Worm (Caenorhabditis elegans): ENCODE results near the gene F58G1.3.

- TF ChIP-seq snpc-4 (tag; optimal IDR thresholded peaks at IDR 0.05): no peak
- TF ChIP-seq pha-4 (tag; optimal IDR thresholded peaks at IDR 0.05): no peak
- TF ChIP-seq cnd-1 (tag; optimal IDR thresholded peaks at IDR 0.05): no peak
- TF ChIP-seq lsy-2 (tag; optimal IDR thresholded peaks at IDR 0.05): no peak
- TF ChIP-seq elt-3 (tag; optimal IDR thresholded peaks at IDR 0.05): no peak
- TF ChIP-seq lin-13 (tag; optimal IDR thresholded peaks at IDR 0.05): no peak
- no peak for TF ChIP-seq ces-1 (GFP tag; optimal IDR thresholded peaks at IDR 0.05)
- TF ChIP-seq ceh-39 (tag; optimal IDR thresholded peaks at IDR 0.05): no peak
- TF ChIP-seq nhr-28 (tag; optimal IDR thresholded peaks at IDR 0.05): no peak
- no peak for TF ChIP-seq mab-5 (tag; optimal IDR thresholded peaks at IDR 0.05)
- TF ChIP-seq nhr-237 (tag; optimal IDR thresholded peaks at IDR 0.05): no peak
- TF ChIP-seq unc-62 (GFP tag; optimal IDR thresholded peaks at IDR 0.05): no peak
- no peak for TF ChIP-seq unc-120 (tag; optimal IDR thresholded peaks at IDR 0.05; ENCODE audit: poor library complexity, severe bottlenecking)
- no peak for TF ChIP-seq ceh-43 (GFP tag; optimal IDR thresholded peaks at IDR 0.05)
Observed at ce11 chrII:12888471-12888870, 39.7 kb downstream of the F58G1.3 start, which contains the start of gene F35C5.3.

Measured in whole organism, mixed stage, embryonic.